Fruit fly (Drosophila melanogaster): ENCODE results near the gene CycT.
A peak's percentile ranks its signal among the peaks of the same experiment; 100 is the strongest.

Gene CycT

DNA sequence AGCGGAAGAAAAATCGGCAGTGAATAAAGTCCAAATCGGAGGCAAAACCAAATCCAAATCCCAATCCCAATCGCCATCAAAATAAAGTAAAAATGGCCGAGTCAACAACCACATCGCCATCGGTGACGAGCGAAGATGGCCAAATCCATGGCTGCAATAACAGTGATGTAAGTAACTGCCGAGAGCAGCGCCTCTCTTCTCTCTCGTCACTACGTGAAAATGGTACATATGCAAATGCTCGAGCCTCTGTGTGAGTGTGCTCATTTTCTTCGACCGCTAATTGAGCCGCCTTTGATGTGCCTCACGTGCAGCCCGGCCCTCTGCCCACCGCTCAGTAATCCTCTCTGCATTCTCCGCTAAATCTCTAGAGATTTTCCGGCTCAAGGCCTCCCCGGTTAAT, 23.2 kb downstream of the CycT start:
- peak; percentile 51 for TF ChIP-seq fkh (GFP tag; optimal IDR thresholded peaks at IDR 0.05)
- no peak for TF ChIP-seq CG31627 (GFP tag; optimal IDR thresholded peaks at IDR 0.05)
- TF ChIP-seq Hr4 (GFP tag; optimal IDR thresholded peaks at IDR 0.05) = no peak
- TF ChIP-seq Sox14 (GFP tag; optimal IDR thresholded peaks at IDR 0.05) = no peak
- no peak for TF ChIP-seq cyc (GFP tag; optimal IDR thresholded peaks at IDR 0.05)
- TF ChIP-seq CG6792 (GFP tag; optimal IDR thresholded peaks at IDR 0.05) = no peak
- TF ChIP-seq lz (GFP tag; optimal IDR thresholded peaks at IDR 0.05) = no peak
- no peak for TF ChIP-seq fd59A (GFP tag; optimal IDR thresholded peaks at IDR 0.05)
- TF ChIP-seq CG10669 (GFP tag; optimal IDR thresholded peaks at IDR 0.05) = no peak
- TF ChIP-seq Lpt (GFP tag; optimal IDR thresholded peaks at IDR 0.05) = no peak
- no peak for TF ChIP-seq topi (GFP tag; optimal IDR thresholded peaks at IDR 0.05)
- TF ChIP-seq Eip78C (GFP tag) = peak; percentile 42
- no peak for TF ChIP-seq achi (GFP tag; optimal IDR thresholded peaks at IDR 0.05)
- no peak for TF ChIP-seq eg (GFP tag; IDR thresholded peaks at IDR 0.05)

DNA sequence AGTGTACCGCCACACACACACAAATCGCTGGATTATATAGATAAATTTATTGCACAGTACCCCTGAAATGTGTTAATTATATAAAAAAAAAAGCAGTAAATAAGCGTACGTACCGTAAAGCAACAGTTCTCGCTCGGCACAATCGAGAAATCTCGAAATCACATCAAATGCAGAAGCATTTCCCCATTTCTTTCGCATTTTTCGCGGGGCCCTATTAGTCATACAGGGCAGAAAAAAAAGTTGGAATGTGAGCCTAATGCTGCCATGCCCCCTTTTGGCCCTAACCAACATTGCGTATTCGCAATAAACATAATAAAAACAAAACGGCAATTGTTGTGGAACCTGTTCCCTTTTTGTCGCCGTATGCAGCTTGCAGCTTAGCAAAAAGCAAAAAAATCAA, 23.8 kb downstream of the CycT start:
- TF ChIP-seq CG34406 (GFP tag; optimal IDR thresholded peaks at IDR 0.05) (no peak), CG15336 (GFP tag; IDR thresholded peaks at IDR 0.05) (no peak), CG11902 (GFP tag; optimal IDR thresholded peaks at IDR 0.05) (no peak), CG6854 (GFP tag; optimal IDR thresholded peaks at IDR 0.05) (peak; percentile 8), CG11762 (GFP tag; optimal IDR thresholded peaks at IDR 0.05; ENCODE audit: insufficient read depth) (no peak), CG9139 (GFP tag; optimal IDR thresholded peaks at IDR 0.05) (peak; percentile 32), CG8319 (GFP tag; optimal IDR thresholded peaks at IDR 0.05) (no peak), Ets21C (GFP tag; optimal IDR thresholded peaks at IDR 0.05) (no peak), CG6163 (GFP tag; IDR thresholded peaks at IDR 0.05) (peak; percentile 24; the same call in 1 of the 3 replicates), CG8632 (GFP tag; optimal IDR thresholded peaks at IDR 0.05) (no peak)

DNA sequence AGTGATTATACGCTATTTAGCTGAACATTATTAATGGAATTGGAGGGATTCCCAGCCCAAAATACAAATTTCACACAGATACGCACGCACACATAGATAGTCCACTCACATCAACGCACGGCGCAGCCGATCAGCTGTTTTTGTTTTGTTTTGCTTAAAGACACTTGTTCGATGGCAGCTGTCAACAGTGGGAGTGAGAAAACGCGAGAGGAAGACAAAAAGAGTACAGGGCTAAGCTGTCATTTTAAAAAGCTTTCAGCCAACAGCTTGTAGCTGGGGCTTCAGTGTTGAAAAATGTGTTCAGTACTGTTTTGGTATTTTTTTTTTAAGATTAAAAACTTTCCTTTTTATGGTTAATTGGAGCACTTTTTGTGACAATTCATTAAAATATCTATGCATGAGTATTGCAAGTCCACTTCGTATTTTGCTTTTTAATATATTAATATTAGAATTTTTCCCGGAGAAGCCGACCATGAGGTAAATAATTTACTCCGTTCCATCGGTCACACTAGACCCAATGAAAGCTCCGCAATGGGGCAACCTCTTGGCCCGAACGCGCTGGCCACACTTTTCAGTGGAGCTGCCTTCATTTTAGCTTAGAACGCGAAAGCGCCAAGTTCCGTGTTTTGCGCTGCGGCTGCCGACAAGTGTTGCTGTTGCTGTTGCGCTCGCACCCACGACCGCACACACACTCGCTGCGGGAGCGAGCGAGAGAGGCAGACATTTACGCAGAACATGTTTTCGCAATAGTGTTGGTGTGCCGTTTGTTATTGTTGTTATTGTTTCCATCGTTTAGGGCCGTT, 24.5 kb downstream of the CycT start:
- TF ChIP-seq CG4318 (GFP tag; optimal IDR thresholded peaks at IDR 0.05) (no peak), Smox (GFP tag; optimal IDR thresholded peaks at IDR 0.05) (peak; percentile 65), pdm3 (GFP tag; optimal IDR thresholded peaks at IDR 0.05) (no peak), CG6163 (GFP tag; IDR thresholded peaks at IDR 0.05) (peak; percentile 46), CG8319 (GFP tag; optimal IDR thresholded peaks at IDR 0.05) (no peak), Ets21C (GFP tag; optimal IDR thresholded peaks at IDR 0.05) (peak; percentile 43), fkh (GFP tag; optimal IDR thresholded peaks at IDR 0.05) (peak; percentile 71), salr (GFP tag; optimal IDR thresholded peaks at IDR 0.05) (peak in 1 of 2 experiments; percentile 22), OdsH (GFP tag; optimal IDR thresholded peaks at IDR 0.05) (peak; percentile 70), dac (GFP tag; optimal IDR thresholded peaks at IDR 0.05) (peak; percentile 18), spab (GFP tag; optimal IDR thresholded peaks at IDR 0.05) (no peak), esn (GFP tag; optimal IDR thresholded peaks at IDR 0.05) (peak; percentile 76), Eip93F (GFP tag; optimal IDR thresholded peaks at IDR 0.05) (peak; percentile 42), CG10631 (GFP tag; optimal IDR thresholded peaks at IDR 0.05) (peak; percentile 76), Met (GFP tag; optimal IDR thresholded peaks at IDR 0.05) (peak; percentile 56), dsx (GFP tag; optimal IDR thresholded peaks at IDR 0.05; ENCODE audit: poor library complexity, severe bottlenecking) (peak; percentile 61), CG6792 (GFP tag; optimal IDR thresholded peaks at IDR 0.05) (peak; percentile 41), net (GFP tag; optimal IDR thresholded peaks at IDR 0.05) (no peak), CG3032 (tag; optimal IDR thresholded peaks at IDR 0.05) (peak; percentile 40), Hr39 (GFP tag; optimal IDR thresholded peaks at IDR 0.05) (peak; percentile 43), Sox15 (GFP tag; optimal IDR thresholded peaks at IDR 0.05) (no peak), CG6854 (GFP tag; optimal IDR thresholded peaks at IDR 0.05) (no peak), CG34406 (GFP tag; optimal IDR thresholded peaks at IDR 0.05) (peak; percentile 42), fd59A (GFP tag; optimal IDR thresholded peaks at IDR 0.05) (no peak), Hr4 (GFP tag; optimal IDR thresholded peaks at IDR 0.05) (peak; percentile 29), CG16779 (tag; optimal IDR thresholded peaks at IDR 0.05) (peak; percentile 55), CG1621 (tag; optimal IDR thresholded peaks at IDR 0.05) (peak; percentile 54), CG11762 (GFP tag; optimal IDR thresholded peaks at IDR 0.05; ENCODE audit: insufficient read depth) (peak; percentile 20), ss (GFP tag; optimal IDR thresholded peaks at IDR 0.05) (no peak), svp (GFP tag) (peak; percentile 91), achi (GFP tag; optimal IDR thresholded peaks at IDR 0.05) (peak; percentile 99), CG7368 (GFP tag; optimal IDR thresholded peaks at IDR 0.05) (no peak), CG9139 (GFP tag; optimal IDR thresholded peaks at IDR 0.05) (peak; percentile 20), cyc (GFP tag; optimal IDR thresholded peaks at IDR 0.05) (peak; percentile 50), lz (GFP tag; optimal IDR thresholded peaks at IDR 0.05) (peak; percentile 58), CG10669 (GFP tag; optimal IDR thresholded peaks at IDR 0.05) (peak; percentile 11)
